Worm (Caenorhabditis elegans): Measurements from ENCODE around the gene F22E5.12.
"Not testable (repeated sequence)": the region's sequence is repeated elsewhere in the genome, so short reads cannot be mapped to it uniquely, and the experiment has no call there.

F22E5.12 gene

ce11 chrII:2646756-2647155 lies at the start of gene F22E5.12:
Gene F22E5.12, minus strand, starts transcription at chrII:2646856.
- not testable (repeated sequence) for TF ChIP-seq zag-1, jun-1, skn-1 (tag; optimal IDR thresholded peaks at IDR 0.05)

- TF ChIP-seq nhr-43 (tag; optimal IDR thresholded peaks at IDR 0.05; ENCODE audit: poor library complexity, severe bottlenecking) (no peak), fkh-10 (GFP tag; optimal IDR thresholded peaks at IDR 0.05) (peak; percentile 56)
Observed at ce11 chrII:2695079-2695478, 48.4 kb upstream of the F22E5.12 start.

ce11 chrII:2692476-2692875 lies 45.8 kb upstream of the F22E5.12 start, which contains the start of gene set-11:
Gene set-11, minus strand, starts transcription at chrII:2692576.
- TF ChIP-seq elt-1 (tag; optimal IDR thresholded peaks at IDR 0.05) (no peak), nhr-12 (tag; optimal IDR thresholded peaks at IDR 0.05) (no peak), nhr-23 (tag; optimal IDR thresholded peaks at IDR 0.05) (no peak)

DNA sequence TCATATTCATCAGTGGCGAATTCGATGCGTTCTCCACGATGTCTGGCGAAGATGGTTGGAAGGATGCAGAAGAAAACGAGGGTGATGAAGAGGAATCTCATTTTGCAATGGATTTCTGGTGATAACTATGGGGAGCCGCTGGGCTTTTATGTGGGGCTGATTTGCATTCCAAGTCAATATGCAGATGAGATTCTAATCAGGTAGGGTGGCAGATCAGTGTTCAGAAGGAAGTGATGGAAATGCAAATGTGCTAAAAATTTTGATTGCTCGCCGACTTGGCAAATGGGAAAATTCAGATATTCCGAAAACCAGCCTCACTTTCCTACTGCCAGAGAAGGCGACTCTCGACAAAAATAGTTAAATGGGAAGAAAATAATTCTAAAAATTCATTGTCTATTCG lies 43.4 kb upstream of the F22E5.12 start, which contains the start of gene nspf-3:
nspf-3 (minus strand) TSS at position 101 of the 400 bp plus-strand sequence.
- no peak for TF ChIP-seq pqm-1 (tag; optimal IDR thresholded peaks at IDR 0.05)
- TF ChIP-seq R02D3.7 (tag; optimal IDR thresholded peaks at IDR 0.05): no peak

DNA sequence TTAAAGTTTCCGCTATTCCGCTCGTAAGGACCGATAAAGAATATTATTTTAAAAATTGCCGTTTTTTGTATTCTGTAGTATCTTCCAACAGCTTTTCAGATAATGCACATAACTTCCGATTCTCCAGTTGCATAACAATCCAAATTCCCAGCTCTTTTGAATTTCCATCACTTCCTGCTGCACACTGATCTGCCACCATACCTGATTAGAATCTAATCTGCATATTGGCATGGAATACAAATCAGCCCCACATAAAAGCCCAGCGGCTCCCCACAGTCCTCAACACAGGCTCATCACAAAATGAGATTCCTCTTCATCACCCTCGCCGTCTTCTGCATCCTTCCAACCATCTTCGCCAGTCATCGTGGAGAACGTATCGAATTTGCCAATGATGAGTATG lies 42.0 kb upstream of the F22E5.12 start, which contains the start of gene nspf-2:
nspf-2 (plus strand) TSS at position 301 of the 400 bp plus-strand sequence.
- not testable (repeated sequence) for TF ChIP-seq ceh-82, nhr-25, daf-12 (tag; optimal IDR thresholded peaks at IDR 0.05)

- TF ChIP-seq ceh-16 (tag; optimal IDR thresholded peaks at IDR 0.05) (no peak), fkh-2 (tag; optimal IDR thresholded peaks at IDR 0.05) (no peak), snpc-4 (tag; optimal IDR thresholded peaks at IDR 0.05) (no peak), zag-1 (tag; optimal IDR thresholded peaks at IDR 0.05) (no peak), nhr-67 (tag; optimal IDR thresholded peaks at IDR 0.05) (no peak), egl-27 (tag; optimal IDR thresholded peaks at IDR 0.05) (no peak), nhr-43 (tag; optimal IDR thresholded peaks at IDR 0.05; ENCODE audit: poor library complexity, severe bottlenecking) (no peak), pqm-1 (tag; optimal IDR thresholded peaks at IDR 0.05) (no peak), pha-4 (tag; optimal IDR thresholded peaks at IDR 0.05) (no peak), ztf-11 (tag; optimal IDR thresholded peaks at IDR 0.05) (no peak)
Observed at ce11 chrII:2686985-2687675, 40.5 kb upstream of the F22E5.12 start, which contains the start of the genes sup-9 and nspf-1. Gene sup-9, minus strand, starts transcription at chrII:2687027. Gene nspf-1, plus strand, starts transcription at chrII:2687625.

DNA sequence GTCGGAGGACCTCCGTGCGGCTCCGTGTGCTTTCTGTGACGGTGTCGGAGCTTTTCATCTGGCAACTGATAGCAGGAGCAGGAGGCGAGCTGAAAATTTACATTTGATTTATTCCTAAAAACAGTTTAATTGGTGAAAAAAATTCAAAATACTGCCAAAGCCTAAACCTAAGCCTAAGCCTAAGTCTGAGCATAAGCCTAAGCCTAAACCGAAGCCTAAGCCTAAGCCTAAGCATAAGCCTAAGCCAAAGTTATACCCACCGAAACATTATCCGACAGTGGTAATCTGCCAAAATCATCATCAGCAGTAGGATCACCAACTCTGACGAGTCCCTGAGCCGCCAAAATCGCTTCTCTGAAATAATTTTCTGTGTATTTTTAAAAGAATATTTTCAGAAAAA lies 38.1 kb upstream of the F22E5.12 start:
- TF ChIP-seq lsy-12 (tag; optimal IDR thresholded peaks at IDR 0.05): no peak
- TF ChIP-seq ceh-9 (tag; optimal IDR thresholded peaks at IDR 0.05): no peak
- no peak for TF ChIP-seq ceh-82 (tag; optimal IDR thresholded peaks at IDR 0.05)
- TF ChIP-seq lin-15B (tag; optimal IDR thresholded peaks at IDR 0.05): no peak
- TF ChIP-seq nhr-25 (tag; optimal IDR thresholded peaks at IDR 0.05): no peak
- TF ChIP-seq tbx-2 (tag; optimal IDR thresholded peaks at IDR 0.05): no peak
- TF ChIP-seq unc-39 (tag; optimal IDR thresholded peaks at IDR 0.05): no peak
- TF ChIP-seq ama-1 (optimal IDR thresholded peaks at IDR 0.05): no peak
- no peak for TF ChIP-seq ztf-11 (tag; optimal IDR thresholded peaks at IDR 0.05)
- no peak for TF ChIP-seq nhr-237 (tag; optimal IDR thresholded peaks at IDR 0.05)
- TF ChIP-seq pqm-1 (tag; optimal IDR thresholded peaks at IDR 0.05): no peak
- TF ChIP-seq nfya-1 (tag; optimal IDR thresholded peaks at IDR 0.05; ENCODE audit: insufficient read depth): no peak
- no peak for TF ChIP-seq nhr-76 (tag; optimal IDR thresholded peaks at IDR 0.05)
- TF ChIP-seq fkh-10 (GFP tag; optimal IDR thresholded peaks at IDR 0.05): no peak

Measured in whole organism, L3 larva.